Comparison of ENCODE assay signal across 3 fruit fly cellular contexts in genomic region chr3R:26989802-26990509, dm6.
A peak's percentile ranks its signal among the peaks of the same experiment; 100 is the strongest.
TF ChIP-seq lines count a peak whose summit lies in the region.

Gene CG31076 (minus strand): TSS chr3R:26989852.

TF ChIP-seq in whole organism, embryonic, 481 proteins besides CTCF, POLR2A, EP300 and RAD21 (continued from another document and continues in another):
- TF ChIP-seq MBD-R2 (GFP tag; IDR thresholded peaks at IDR 0.05; lab: Robert Waterston, UW) (no peak), grau (tag; optimal IDR thresholded peaks at IDR 0.05; lab: Kevin White, UChicago) (no peak), ci (GFP tag; IDR thresholded peaks at IDR 0.05; lab: Robert Waterston, UW) (0 out of 3 replicates have a peak, but pooled peaks have one; percentile 30), CG30403 (GFP tag; optimal IDR thresholded peaks at IDR 0.05; lab: Kevin White, UChicago) (peak; percentile 35), pros (GFP tag; optimal IDR thresholded peaks at IDR 0.05; lab: Kevin White, UChicago) (no peak), cas (GFP tag; IDR thresholded peaks at IDR 0.05; lab: Robert Waterston, UW) (0 out of 2 replicates have a peak, but pooled peaks have one; percentile 19), Eip74EF (GFP tag; optimal IDR thresholded peaks at IDR 0.05; lab: Kevin White, UChicago) (peak in 1 of 2 experiments; percentile 12), CG31441 (GFP tag; IDR thresholded peaks at IDR 0.05; lab: Robert Waterston, UW) (peak; percentile 48; the same call in 1 of the 2 replicates), Dek (tag; optimal IDR thresholded peaks at IDR 0.05; lab: Kevin White, UChicago) (peak; percentile 7), Ptx1 (GFP tag; IDR thresholded peaks at IDR 0.05; lab: Robert Waterston, UW) (peak; percentile 49), CG15011 (GFP tag; optimal IDR thresholded peaks at IDR 0.05; lab: Kevin White, UChicago) (no peak), wor (GFP tag; IDR thresholded peaks at IDR 0.05; lab: Robert Waterston, UW) (no peak), CG15514 (GFP tag; optimal IDR thresholded peaks at IDR 0.05; lab: Kevin White, UChicago) (peak; percentile 30), CG9437 (GFP tag; optimal IDR thresholded peaks at IDR 0.05; lab: Kevin White, UChicago) (peak; percentile 14), CG11695 (GFP tag; IDR thresholded peaks at IDR 0.05; lab: Robert Waterston, UW) (0 out of 3 replicates have a peak, but pooled peaks have one; percentile 35), mam (GFP tag; optimal IDR thresholded peaks at IDR 0.05; lab: Kevin White, UChicago) (peak; percentile 9), az2 (GFP tag; optimal IDR thresholded peaks at IDR 0.05; lab: Kevin White, UChicago) (peak; percentile 6), nmo (GFP tag; optimal IDR thresholded peaks at IDR 0.05; lab: Kevin White, UChicago) (peak; percentile 28), CG34376 (GFP tag; optimal IDR thresholded peaks at IDR 0.05; lab: Kevin White, UChicago) (peak; percentile 9), exex (tag; optimal IDR thresholded peaks at IDR 0.05; lab: Kevin White, UChicago) (peak; percentile 65), CG10979 (tag; optimal IDR thresholded peaks at IDR 0.05; lab: Kevin White, UChicago) (peak; percentile 91), sd (tag; optimal IDR thresholded peaks at IDR 0.05; lab: Kevin White, UChicago) (peak; percentile 77), Sox100B (GFP tag; optimal IDR thresholded peaks at IDR 0.05; lab: Kevin White, UChicago) (peak; percentile 59), Asciz (GFP tag; optimal IDR thresholded peaks at IDR 0.05; lab: Kevin White, UChicago) (peak; percentile 14), sens (GFP tag; lab: Kevin White, UChicago) (peak; percentile 90), Blimp-1 (GFP tag; optimal IDR thresholded peaks at IDR 0.05; lab: Kevin White, UChicago) (peak; percentile 35), HLH3B (GFP tag; IDR thresholded peaks at IDR 0.05; lab: Robert Waterston, UW) (peak; percentile 42), ind (GFP tag; optimal IDR thresholded peaks at IDR 0.05; lab: Kevin White, UChicago) (peak; percentile 20), CG5180 (GFP tag; optimal IDR thresholded peaks at IDR 0.05; lab: Kevin White, UChicago) (peak; percentile 28), lbe (GFP tag; optimal IDR thresholded peaks at IDR 0.05; lab: Kevin White, UChicago) (peak; percentile 78), D19B (GFP tag; optimal IDR thresholded peaks at IDR 0.05; lab: Kevin White, UChicago) (peak; percentile 92), CG4617 (GFP tag; optimal IDR thresholded peaks at IDR 0.05; lab: Kevin White, UChicago; ENCODE audit: borderline replicate concordance) (no peak), PHDP (tag; optimal IDR thresholded peaks at IDR 0.05; lab: Kevin White, UChicago) (no peak), CG7271 (tag; optimal IDR thresholded peaks at IDR 0.05; lab: Kevin White, UChicago) (no peak), CG33213 (GFP tag; optimal IDR thresholded peaks at IDR 0.05; lab: Kevin White, UChicago) (no peak), CG32532 (GFP tag; IDR thresholded peaks at IDR 0.05; lab: Robert Waterston, UW) (no peak), odd (GFP tag; optimal IDR thresholded peaks at IDR 0.05; lab: Kevin White, UChicago) (peak; percentile 22), CG6689 (GFP tag; IDR thresholded peaks at IDR 0.05; lab: Robert Waterston, UW) (peak; percentile 31; the same call in 1 of the 2 replicates), Mrtf (GFP tag; IDR thresholded peaks at IDR 0.05; lab: Robert Waterston, UW) (no peak), CG14667 (GFP tag; IDR thresholded peaks at IDR 0.05; lab: Robert Waterston, UW) (peak; percentile 19; the same call in 1 of the 2 replicates), prd (optimal IDR thresholded peaks at IDR 0.05; lab: Kevin White, UChicago) (no peak), prd (GFP tag; IDR thresholded peaks at IDR 0.05; lab: Robert Waterston, UW) (peak; percentile 37; the same call in 1 of the 3 replicates), CG18599 (GFP tag; optimal IDR thresholded peaks at IDR 0.05; lab: Kevin White, UChicago) (peak; percentile 41)

TF ChIP-seq in whole organism, prepupa, 60 proteins besides CTCF, POLR2A, EP300 and RAD21 (continued from another document):
- TF ChIP-seq CG11762 (GFP tag; optimal IDR thresholded peaks at IDR 0.05; lab: Kevin White, UChicago; ENCODE audit: insufficient read depth) (peak; percentile 46), CG10631 (GFP tag; optimal IDR thresholded peaks at IDR 0.05; lab: Kevin White, UChicago) (peak; percentile 32), CG3919 (GFP tag; optimal IDR thresholded peaks at IDR 0.05; lab: Kevin White, UChicago) (peak; percentile 65), fd59A (GFP tag; optimal IDR thresholded peaks at IDR 0.05; lab: Kevin White, UChicago) (no peak), eg (GFP tag; IDR thresholded peaks at IDR 0.05; lab: Robert Waterston, UW) (0 out of 3 replicates have a peak, but pooled peaks have one; percentile 38), salr (GFP tag; optimal IDR thresholded peaks at IDR 0.05; lab: Kevin White, UChicago) (no peak), svp (GFP tag; lab: Kevin White, UChicago) (peak; percentile 94), CG11902 (GFP tag; optimal IDR thresholded peaks at IDR 0.05; lab: Kevin White, UChicago) (peak; percentile 57), Eip78C (GFP tag; lab: Kevin White, UChicago) (peak; percentile 93), dac (GFP tag; optimal IDR thresholded peaks at IDR 0.05; lab: Kevin White, UChicago) (no peak), acj6 (GFP tag; optimal IDR thresholded peaks at IDR 0.05; lab: Kevin White, UChicago) (peak; percentile 24), topi (GFP tag; optimal IDR thresholded peaks at IDR 0.05; lab: Kevin White, UChicago) (peak; percentile 85), dsx (GFP tag; optimal IDR thresholded peaks at IDR 0.05; lab: Kevin White, UChicago; ENCODE audit: poor library complexity, severe bottlenecking) (peak; percentile 67), Met (GFP tag; optimal IDR thresholded peaks at IDR 0.05; lab: Kevin White, UChicago) (peak; percentile 81), Lpt (GFP tag; optimal IDR thresholded peaks at IDR 0.05; lab: Kevin White, UChicago) (peak; percentile 26), CG6276 (GFP tag; optimal IDR thresholded peaks at IDR 0.05; lab: Kevin White, UChicago) (peak; percentile 65), Sox15 (GFP tag; optimal IDR thresholded peaks at IDR 0.05; lab: Kevin White, UChicago) (peak; percentile 5), CG8632 (GFP tag; optimal IDR thresholded peaks at IDR 0.05; lab: Kevin White, UChicago) (peak; percentile 33), CG6163 (GFP tag; IDR thresholded peaks at IDR 0.05; lab: Robert Waterston, UW) (no peak), Sox102F (GFP tag; optimal IDR thresholded peaks at IDR 0.05; lab: Kevin White, UChicago) (peak; percentile 68), fd85E (GFP tag; optimal IDR thresholded peaks at IDR 0.05; lab: Kevin White, UChicago) (no peak), ss (GFP tag; optimal IDR thresholded peaks at IDR 0.05; lab: Kevin White, UChicago) (peak; percentile 15 to 57), Blimp-1 (GFP tag; optimal IDR thresholded peaks at IDR 0.05; lab: Kevin White, UChicago) (peak; percentile 53), Hr38 (GFP tag; optimal IDR thresholded peaks at IDR 0.05; lab: Kevin White, UChicago) (no peak), Ets21C (GFP tag; optimal IDR thresholded peaks at IDR 0.05; lab: Kevin White, UChicago) (peak; percentile 34), CG10669 (GFP tag; optimal IDR thresholded peaks at IDR 0.05; lab: Kevin White, UChicago) (peak; percentile 64), Sox14 (GFP tag; optimal IDR thresholded peaks at IDR 0.05; lab: Kevin White, UChicago) (peak; percentile 77), Eip93F (GFP tag; optimal IDR thresholded peaks at IDR 0.05; lab: Kevin White, UChicago) (peak; percentile 83), vri (GFP tag; optimal IDR thresholded peaks at IDR 0.05; lab: Kevin White, UChicago) (peak; percentile 48), esn (GFP tag; optimal IDR thresholded peaks at IDR 0.05; lab: Kevin White, UChicago) (peak; percentile 81), Ets96B (tag; optimal IDR thresholded peaks at IDR 0.05; lab: Kevin White, UChicago) (peak; percentile 50), Hr39 (GFP tag; optimal IDR thresholded peaks at IDR 0.05; lab: Kevin White, UChicago) (peak; percentile 54), CG3032 (tag; optimal IDR thresholded peaks at IDR 0.05; lab: Kevin White, UChicago) (peak; percentile 53), pdm3 (GFP tag; optimal IDR thresholded peaks at IDR 0.05; lab: Kevin White, UChicago) (peak; percentile 43), Hr4 (GFP tag; optimal IDR thresholded peaks at IDR 0.05; lab: Kevin White, UChicago) (peak; percentile 44), CG32006 (GFP tag; optimal IDR thresholded peaks at IDR 0.05; lab: Kevin White, UChicago) (peak; percentile 9), Gug (GFP tag; IDR thresholded peaks at IDR 0.05; lab: Robert Waterston, UW) (no peak), CG8119 (GFP tag; IDR thresholded peaks at IDR 0.05; lab: Robert Waterston, UW) (peak; percentile 34; the same call in 1 of the 3 replicates), lz (GFP tag; optimal IDR thresholded peaks at IDR 0.05; lab: Kevin White, UChicago) (peak; percentile 73), net (GFP tag; optimal IDR thresholded peaks at IDR 0.05; lab: Kevin White, UChicago) (no peak)

TF ChIP-seq in whole organism, wandering third instar larva, 38 proteins besides CTCF, POLR2A, EP300 and RAD21 (continued from another document):
- TF ChIP-seq tai (GFP tag; optimal IDR thresholded peaks at IDR 0.05; lab: Kevin White, UChicago) (peak; percentile 32), Dif (GFP tag; optimal IDR thresholded peaks at IDR 0.05; lab: Kevin White, UChicago; ENCODE audit: partially characterized antibody) (no peak), sage (GFP tag; optimal IDR thresholded peaks at IDR 0.05; lab: Kevin White, UChicago) (peak; percentile 59), pan (optimal IDR thresholded peaks at IDR 0.05; lab: Kevin White, UChicago) (peak; percentile 64), dmrt93B (GFP tag; optimal IDR thresholded peaks at IDR 0.05; lab: Kevin White, UChicago) (peak; percentile 33), N (GFP tag; optimal IDR thresholded peaks at IDR 0.05; lab: Kevin White, UChicago) (no peak), Jra (GFP tag; optimal IDR thresholded peaks at IDR 0.05; lab: Kevin White, UChicago) (peak; percentile 24), foxo (GFP tag; optimal IDR thresholded peaks at IDR 0.05; lab: Kevin White, UChicago) (peak in 1 of 2 experiments; percentile 83), psq (GFP tag; optimal IDR thresholded peaks at IDR 0.05; lab: Kevin White, UChicago) (peak; percentile 33), Abd-B (GFP tag; optimal IDR thresholded peaks at IDR 0.05; lab: Kevin White, UChicago) (no peak)
